Worm (Caenorhabditis elegans) whole organism, early embryonic: ENCODE measurements around the gene C16C8.10.

Experiments used
- B0310.2 ChIP-seq: sonication (generic microtip); optimal IDR thresholded peaks from 2 replicates; lab custom pipeline; 2016; ENCODE audit warnings: mild to moderate bottlenecking, missing genetic modification characterization, missing compliant biosample characterization
- F13C5.2 ChIP-seq: sonication (generic microtip); optimal IDR thresholded peaks from 2 replicates; lab custom pipeline; 2017; ENCODE audit warnings: mild to moderate bottlenecking, missing genetic modification characterization, inconsistent platforms, missing compliant biosample characterization
- aly-1 ChIP-seq: sonication (generic microtip); optimal IDR thresholded peaks from 2 replicates; lab custom pipeline; 2016; ENCODE audit warnings: missing genetic modification characterization, missing compliant biosample characterization
- ama-1 ChIP-seq: fragments of 150-350 bp; optimal IDR thresholded peaks from 2 replicates; lab custom pipeline; 2014
- ceh-13 ChIP-seq: fragments of 200-800 bp; sonication (Bioruptor generic); optimal IDR thresholded peaks from 2 replicates; lab custom pipeline; 2018; ENCODE audit warnings: mild to moderate bottlenecking, missing genetic modification characterization, missing compliant biosample characterization
- ceh-36 ChIP-seq: sonication (generic microtip); optimal IDR thresholded peaks from 2 replicates; lab custom pipeline; 2016; ENCODE audit warnings: missing genetic modification characterization, inconsistent platforms, missing compliant biosample characterization
- ets-7 ChIP-seq: sonication (generic microtip); optimal IDR thresholded peaks from 2 replicates; lab custom pipeline; 2016; ENCODE audit warnings: missing genotype, missing genetic modification characterization, missing compliant biosample characterization
- flt-1 ChIP-seq: fragments of 200-800 bp; sonication (Bioruptor generic); IDR thresholded peaks from 2 replicates; pipeline ENCODE4 v1.3.6; 2022; ENCODE audit warnings: missing genetic modification characterization, missing compliant biosample characterization
- hmbx-1 ChIP-seq: sonication (generic microtip); optimal IDR thresholded peaks from 2 replicates; lab custom pipeline; 2016; ENCODE audit warnings: mild to moderate bottlenecking, missing genetic modification characterization, missing compliant biosample characterization
- hmg-4 ChIP-seq: fragments of 200-800 bp; sonication (Bioruptor generic); optimal IDR thresholded peaks from 2 replicates; lab custom pipeline; 2018; ENCODE audit warnings: mild to moderate bottlenecking, missing genetic modification characterization, missing compliant biosample characterization
- hnd-1 ChIP-seq: sonication (generic microtip); optimal IDR thresholded peaks from 2 replicates; lab custom pipeline; 2016; ENCODE audit warnings: missing genetic modification characterization, missing compliant biosample characterization
- pes-1 ChIP-seq: fragments of 200-800 bp; sonication (Bioruptor generic); IDR thresholded peaks from 2 replicates; pipeline ENCODE4 v1.3.6; 2022; ENCODE audit warnings: missing genetic modification reagents, missing genetic modification characterization, missing compliant biosample characterization
- scrt-1 ChIP-seq: fragments of 200-800 bp; sonication (Bioruptor generic); IDR thresholded peaks from 2 replicates; pipeline ENCODE4 v1.3.6; 2022; ENCODE audit warnings: missing genetic modification characterization, missing compliant biosample characterization
- sea-1 ChIP-seq: fragments of 200-800 bp; sonication (Bioruptor generic); conservative IDR thresholded peaks from 2 replicates; pipeline ENCODE4 v1.3.6; 2022; ENCODE audit warnings: missing genetic modification characterization, missing compliant biosample characterization
- tbx-11 ChIP-seq: fragments of 200-800 bp; sonication (Bioruptor generic); IDR thresholded peaks from 2 replicates; pipeline ENCODE4 v1.3.6; 2022; ENCODE audit warnings: missing genetic modification characterization, missing compliant biosample characterization
- tbx-37 ChIP-seq: fragments of 200-800 bp; sonication (Bioruptor generic); conservative IDR thresholded peaks from 2 replicates; pipeline ENCODE4 v1.3.6; 2022; ENCODE audit warnings: missing genetic modification reagents, missing genetic modification characterization, missing compliant biosample characterization
- tra-4 ChIP-seq: sonication (generic microtip); optimal IDR thresholded peaks from 2 replicates; lab custom pipeline; 2017; ENCODE audit warnings: missing genetic modification characterization, missing compliant biosample characterization

Gene C16C8.10

ce11 chrII:3482231-3482630, 17.8 kb upstream of the C16C8.10 start, which contains the start of gene smu-2:
smu-2 (plus strand) TSS chrII:3482408.
- 0 out of 2 replicates have a peak, but pooled peaks have one; percentile 6 for TF ChIP-seq sea-1 (GFP tag; lab: Robert Waterston, UW)
- peak; percentile 61; the same call in 1 of the 2 replicates for TF ChIP-seq pes-1 (GFP tag; lab: Robert Waterston, UW)
- TF ChIP-seq flt-1: 0 out of 2 replicates have a peak, but pooled peaks have one; percentile 17
- TF ChIP-seq ama-1 (lab: Kevin White, UChicago): no peak
- peak; percentile 68 for TF ChIP-seq tbx-37 (GFP tag; lab: Robert Waterston, UW)
- no peak for TF ChIP-seq B0310.2 (tag; lab: Kevin White, UChicago)

ce11 chrII:3481584-3481983, 17.1 kb upstream of the C16C8.10 start, which contains the start of gene Y49F6B.8:
Y49F6B.8 (minus strand) TSS chrII:3481684.
- TF ChIP-seq sea-1 (GFP tag; lab: Robert Waterston, UW) (no peak), ets-7 (tag; lab: Kevin White, UChicago) (no peak), flt-1 (no peak), F13C5.2 (tag; lab: Kevin White, UChicago) (no peak)

ce11 chrII:3477171-3477570, 12.7 kb upstream of the C16C8.10 start, which contains the start of gene fbxb-104:
fbxb-104 (minus strand) TSS chrII:3477271.
- TF ChIP-seq ama-1 (lab: Kevin White, UChicago) (no peak), sea-1 (GFP tag; lab: Robert Waterston, UW) (no peak), hmg-4 (GFP tag; lab: Kevin White, UChicago) (no peak), ceh-36 (no peak), hmbx-1 (no peak), flt-1 (no peak), tra-4 (tag; lab: Kevin White, UChicago) (no peak), pes-1 (GFP tag; lab: Robert Waterston, UW) (no peak), F13C5.2 (tag; lab: Kevin White, UChicago) (no peak), hnd-1 (tag; lab: Kevin White, UChicago) (no peak), ets-7 (tag; lab: Kevin White, UChicago) (no peak), tbx-11 (GFP tag; lab: Robert Waterston, UW) (no peak), ceh-13 (GFP tag; lab: Kevin White, UChicago) (no peak), aly-1 (no peak), scrt-1 (no peak), tbx-37 (GFP tag; lab: Robert Waterston, UW) (no peak), B0310.2 (tag; lab: Kevin White, UChicago) (no peak)

ce11 chrII:3476536-3476935, 12.1 kb upstream of the C16C8.10 start:
- no peak for TF ChIP-seq hnd-1 (tag; lab: Kevin White, UChicago)
- TF ChIP-seq ceh-36: peak; percentile 71

- no peak for TF ChIP-seq hmbx-1
- TF ChIP-seq hmg-4 (GFP tag; lab: Kevin White, UChicago): no peak
- TF ChIP-seq ama-1 (lab: Kevin White, UChicago): no peak
- no peak for TF ChIP-seq hnd-1 (tag; lab: Kevin White, UChicago)
- no peak for TF ChIP-seq F13C5.2 (tag; lab: Kevin White, UChicago)
- TF ChIP-seq pes-1 (GFP tag; lab: Robert Waterston, UW): no peak
- no peak for TF ChIP-seq ets-7 (tag; lab: Kevin White, UChicago)
- no peak for TF ChIP-seq aly-1
- TF ChIP-seq tra-4 (tag; lab: Kevin White, UChicago): no peak
- TF ChIP-seq tbx-11 (GFP tag; lab: Robert Waterston, UW): no peak
- no peak for TF ChIP-seq flt-1
- TF ChIP-seq ceh-36: no peak
- no peak for TF ChIP-seq tbx-37 (GFP tag; lab: Robert Waterston, UW)
- no peak for TF ChIP-seq ceh-13 (GFP tag; lab: Kevin White, UChicago)
- no peak for TF ChIP-seq scrt-1
- no peak for TF ChIP-seq sea-1 (GFP tag; lab: Robert Waterston, UW)
- no peak for TF ChIP-seq B0310.2 (tag; lab: Kevin White, UChicago)
Measured at ce11 chrII:3473744-3474143, 9.3 kb upstream of the C16C8.10 start, which contains the start of gene sdz-32. sdz-32 (plus strand) TSS chrII:3474044.

ce11 chrII:3472817-3473216, 8.3 kb upstream of the C16C8.10 start, which contains the start of gene Y49F6B.6:
Y49F6B.6 (plus strand) TSS chrII:3473117.
- TF ChIP-seq tra-4 (tag; lab: Kevin White, UChicago): no peak
- no peak for TF ChIP-seq sea-1 (GFP tag; lab: Robert Waterston, UW)
- TF ChIP-seq tbx-11 (GFP tag; lab: Robert Waterston, UW): no peak

- TF ChIP-seq B0310.2 (tag; lab: Kevin White, UChicago): no peak
- no peak for TF ChIP-seq tbx-37 (GFP tag; lab: Robert Waterston, UW)
- no peak for TF ChIP-seq hmbx-1
- TF ChIP-seq ama-1 (lab: Kevin White, UChicago): no peak
- TF ChIP-seq pes-1 (GFP tag; lab: Robert Waterston, UW): no peak
- TF ChIP-seq scrt-1: no peak
- TF ChIP-seq tbx-11 (GFP tag; lab: Robert Waterston, UW): no peak
- TF ChIP-seq flt-1: no peak
- TF ChIP-seq ceh-36: no peak
- TF ChIP-seq aly-1: no peak
- TF ChIP-seq tra-4 (tag; lab: Kevin White, UChicago): no peak
- TF ChIP-seq sea-1 (GFP tag; lab: Robert Waterston, UW): no peak
Measured at ce11 chrII:3472316-3472715, 7.8 kb upstream of the C16C8.10 start, which contains the start of gene Y49F6B.12. Y49F6B.12 (minus strand) TSS chrII:3472416.

ce11 chrII:3471603-3472002, 7.1 kb upstream of the C16C8.10 start, which contains the start of gene Y49F6B.13:
Y49F6B.13 (minus strand) TSS chrII:3471703.
- no peak for TF ChIP-seq aly-1
- no peak for TF ChIP-seq pes-1 (GFP tag; lab: Robert Waterston, UW)
- TF ChIP-seq B0310.2 (tag; lab: Kevin White, UChicago): no peak
- TF ChIP-seq hnd-1 (tag; lab: Kevin White, UChicago): no peak
- no peak for TF ChIP-seq flt-1
- TF ChIP-seq F13C5.2 (tag; lab: Kevin White, UChicago): no peak
- no peak for TF ChIP-seq scrt-1
- TF ChIP-seq hmg-4 (GFP tag; lab: Kevin White, UChicago): no peak
- no peak for TF ChIP-seq tbx-11 (GFP tag; lab: Robert Waterston, UW)
- TF ChIP-seq ceh-36: no peak
- no peak for TF ChIP-seq ama-1 (lab: Kevin White, UChicago)
- no peak for TF ChIP-seq hmbx-1
- TF ChIP-seq ets-7 (tag; lab: Kevin White, UChicago): no peak
